Worm (Caenorhabditis elegans) whole organism, midembryonic: Measurements from ENCODE around the gene fipr-2.
"Not testable (repeated sequence)": the region's sequence is repeated elsewhere in the genome, so short reads cannot be mapped to it uniquely, and the experiment has no call there.

Experiments
- T22C8.4 ChIP-seq: fragments of 200-800 bp; sonication (Bioruptor generic); IDR thresholded peaks from 2 replicates; pipeline ENCODE4 v1.3.6; 2022; ENCODE audit warnings: missing genetic modification characterization, missing compliant biosample characterization
- cog-1 ChIP-seq: sonication (generic microtip); optimal IDR thresholded peaks from 2 replicates; lab custom pipeline; 2016; ENCODE audit warnings: missing genetic modification characterization, missing compliant biosample characterization
- flt-1 ChIP-seq: fragments of 200-800 bp; sonication (Bioruptor generic); IDR thresholded peaks from 2 replicates; pipeline ENCODE4 v1.3.6; 2022; ENCODE audit warnings: missing genetic modification characterization, missing compliant biosample characterization
- klf-2 ChIP-seq: fragments of 200-800 bp; sonication (Bioruptor generic); conservative IDR thresholded peaks from 2 replicates; pipeline ENCODE4 v1.3.6; 2022; ENCODE audit warnings: missing genetic modification reagents, missing genetic modification characterization, missing compliant biosample characterization
- med-1 ChIP-seq: sonication (generic microtip); optimal IDR thresholded peaks from 2 replicates; lab custom pipeline; 2017; ENCODE audit warnings: missing genetic modification characterization, mild to moderate bottlenecking, missing compliant biosample characterization, antibody characterized with exemption, missing genetic modification reagents; ENCODE audit not compliant: insufficient read depth
- ref-1 ChIP-seq: fragments of 200-800 bp; sonication (Bioruptor generic); conservative IDR thresholded peaks from 2 replicates; pipeline ENCODE4 v1.3.6; 2022; ENCODE audit warnings: missing genetic modification reagents, missing genetic modification characterization, missing compliant biosample characterization
- tab-1 ChIP-seq: fragments of 200-800 bp; sonication (Bioruptor generic); IDR thresholded peaks from 2 replicates; pipeline ENCODE4 v1.3.6; 2022; ENCODE audit warnings: missing genetic modification characterization, missing compliant biosample characterization
- ztf-23 ChIP-seq: fragments of 200-800 bp; sonication (Bioruptor generic); IDR thresholded peaks from 2 replicates; pipeline ENCODE4 v1.3.6; 2022; ENCODE audit warnings: missing genetic modification reagents, missing genetic modification characterization, missing compliant biosample characterization
- ztf-29 ChIP-seq: fragments of 200-800 bp; sonication (Bioruptor generic); IDR thresholded peaks from 2 replicates; pipeline ENCODE4 v1.3.6; 2022; ENCODE audit warnings: missing genetic modification reagents, missing genetic modification characterization, missing compliant biosample characterization

fipr-2 gene

ce11 chrV:12353505-12353904, 11.6 kb upstream of the fipr-2 start:
- TF ChIP-seq T22C8.4 (GFP tag; lab: Robert Waterston, UW) = peak; percentile 43; the same call in 1 of the 2 replicates
- no peak for TF ChIP-seq med-1 (GFP tag; lab: Kevin White, UChicago)
- peak; percentile 12; the same call in 1 of the 2 replicates for TF ChIP-seq ztf-29

- TF ChIP-seq T22C8.4 (GFP tag; lab: Robert Waterston, UW) (no peak), flt-1 (GFP tag; lab: Robert Waterston, UW) (peak; percentile 54; the same call in 1 of the 2 replicates)
Measured at ce11 chrV:12354193-12354830, 10.8 kb upstream of the fipr-2 start.

ce11 chrV:12357632-12358031, 7.5 kb upstream of the fipr-2 start:
- TF ChIP-seq ztf-23 (GFP tag; lab: Robert Waterston, UW) (no peak), cog-1 (tag; lab: Kevin White, UChicago) (no peak), ztf-29 (no peak), ref-1 (no peak), flt-1 (GFP tag; lab: Robert Waterston, UW) (no peak), T22C8.4 (GFP tag; lab: Robert Waterston, UW) (no peak), klf-2 (GFP tag; lab: Robert Waterston, UW) (no peak), tab-1 (no peak), med-1 (GFP tag; lab: Kevin White, UChicago) (no peak)

ce11 chrV:12358347-12358746, 6.8 kb upstream of the fipr-2 start, which contains the start of gene F23H12.5:
Gene F23H12.5 (plus strand): TSS chrV:12358647.
- TF ChIP-seq cog-1 (tag; lab: Kevin White, UChicago) (no peak), med-1 (GFP tag; lab: Kevin White, UChicago) (no peak), flt-1 (GFP tag; lab: Robert Waterston, UW) (no peak), ztf-29 (no peak), klf-2 (GFP tag; lab: Robert Waterston, UW) (no peak), ztf-23 (GFP tag; lab: Robert Waterston, UW) (no peak), tab-1 (no peak), ref-1 (no peak), T22C8.4 (GFP tag; lab: Robert Waterston, UW) (no peak)

ce11 chrV:12361644-12362043, 3.5 kb upstream of the fipr-2 start, which contains the start of gene fipr-1:
Gene fipr-1 (minus strand): TSS chrV:12361744.
- TF ChIP-seq med-1 (GFP tag; lab: Kevin White, UChicago) (no peak), flt-1 (GFP tag; lab: Robert Waterston, UW) (no peak), ztf-29 (no peak), T22C8.4 (GFP tag; lab: Robert Waterston, UW) (no peak), klf-2 (GFP tag; lab: Robert Waterston, UW) (no peak), ztf-23 (GFP tag; lab: Robert Waterston, UW) (no peak)

- TF ChIP-seq ref-1 = no peak
- no peak for TF ChIP-seq med-1 (GFP tag; lab: Kevin White, UChicago)
- no peak for TF ChIP-seq klf-2 (GFP tag; lab: Robert Waterston, UW)
- TF ChIP-seq ztf-29 = no peak
- TF ChIP-seq T22C8.4 (GFP tag; lab: Robert Waterston, UW) = no peak
- no peak for TF ChIP-seq cog-1 (tag; lab: Kevin White, UChicago)
- no peak for TF ChIP-seq tab-1
- TF ChIP-seq ztf-23 (GFP tag; lab: Robert Waterston, UW) = no peak
- TF ChIP-seq flt-1 (GFP tag; lab: Robert Waterston, UW) = no peak
Measured at ce11 chrV:12369437-12369836, 4.3 kb downstream of the fipr-2 start, which contains the start of gene gcy-13. Gene gcy-13 (minus strand): TSS chrV:12369537.

ce11 chrV:12371386-12371785, 6.2 kb downstream of the fipr-2 start, which contains the start of gene F23H12.7:
Gene F23H12.7 (plus strand): TSS chrV:12371686.
- TF ChIP-seq flt-1 (GFP tag; lab: Robert Waterston, UW) (no peak), tab-1 (no peak), ref-1 (no peak), klf-2 (GFP tag; lab: Robert Waterston, UW) (no peak), ztf-29 (no peak), cog-1 (tag; lab: Kevin White, UChicago) (no peak), ztf-23 (GFP tag; lab: Robert Waterston, UW) (no peak), med-1 (GFP tag; lab: Kevin White, UChicago) (no peak), T22C8.4 (GFP tag; lab: Robert Waterston, UW) (no peak)

ce11 chrV:12374252-12374651, 9.1 kb downstream of the fipr-2 start, which contains the start of gene F23H12.10:
Gene F23H12.10 (minus strand): TSS chrV:12374263.
- TF ChIP-seq ztf-23 (GFP tag; lab: Robert Waterston, UW); cog-1 (tag; lab: Kevin White, UChicago); med-1 (GFP tag; lab: Kevin White, UChicago): not testable (repeated sequence)

ce11 chrV:12377256-12377655, 12.1 kb downstream of the fipr-2 start, which contains the start of gene K01D12.1:
Gene K01D12.1 (plus strand): TSS chrV:12377556.
- no peak for TF ChIP-seq cog-1 (tag; lab: Kevin White, UChicago)
- no peak for TF ChIP-seq med-1 (GFP tag; lab: Kevin White, UChicago)
- no peak for TF ChIP-seq T22C8.4 (GFP tag; lab: Robert Waterston, UW)
- TF ChIP-seq tab-1 = no peak
- no peak for TF ChIP-seq ztf-29
- TF ChIP-seq flt-1 (GFP tag; lab: Robert Waterston, UW) = no peak

- TF ChIP-seq med-1 (GFP tag; lab: Kevin White, UChicago) (no peak), ref-1 (no peak), tab-1 (no peak), ztf-29 (no peak), flt-1 (GFP tag; lab: Robert Waterston, UW) (no peak), cog-1 (tag; lab: Kevin White, UChicago) (no peak), T22C8.4 (GFP tag; lab: Robert Waterston, UW) (no peak), klf-2 (GFP tag; lab: Robert Waterston, UW) (no peak)
Measured at ce11 chrV:12386154-12386553, 21.0 kb downstream of the fipr-2 start, which contains the start of gene K01D12.15. Gene K01D12.15 (plus strand): TSS chrV:12386454.
